Worm (Caenorhabditis elegans) whole organism, mixed stage, embryonic: ENCODE measurements around the gene str-182.

Source experiments
- M03D4.4 ChIP-seq: sonication (generic microtip); optimal IDR thresholded peaks from 2 replicates; lab custom pipeline; 2017; ENCODE audit warnings: mild to moderate bottlenecking, missing genetic modification characterization, missing compliant biosample characterization
- bed-3 ChIP-seq: fragments of 200-800 bp; sonication (Bioruptor generic); optimal IDR thresholded peaks from 3 replicates; lab custom pipeline; 2018; ENCODE audit warnings: mild to moderate bottlenecking, missing genetic modification characterization, moderate library complexity, missing compliant biosample characterization
- blmp-1 ChIP-seq: fragments of 150-350 bp; optimal IDR thresholded peaks from 2 replicates; lab custom pipeline; 2014; ENCODE audit warnings: missing biosample characterization, missing genetic modification characterization
- ceh-39 ChIP-seq: fragments of 150-350 bp; optimal IDR thresholded peaks from 2 replicates; lab custom pipeline; 2014; ENCODE audit warnings: missing biosample characterization, missing genetic modification characterization
- ceh-43 ChIP-seq: fragments of 200-800 bp; sonication (Bioruptor generic); optimal IDR thresholded peaks from 2 replicates; lab custom pipeline; 2018; ENCODE audit warnings: mild to moderate bottlenecking, missing genetic modification characterization, moderate library complexity, missing compliant biosample characterization
- ceh-83 ChIP-seq: fragments of 200-800 bp; sonication (Bioruptor generic); optimal IDR thresholded peaks from 2 replicates; lab custom pipeline; 2018; ENCODE audit warnings: mild to moderate bottlenecking, missing genetic modification characterization, missing compliant biosample characterization
- ces-1 ChIP-seq: fragments of 150-350 bp; optimal IDR thresholded peaks from 2 replicates; lab custom pipeline; 2014; ENCODE audit warnings: missing biosample characterization, missing genetic modification reagents, missing genetic modification characterization
- cnd-1 ChIP-seq: fragments of 200-800 bp; sonication (Bioruptor generic); optimal IDR thresholded peaks from 2 replicates; lab custom pipeline; 2018; ENCODE audit warnings: mild to moderate bottlenecking, missing genetic modification characterization, missing compliant biosample characterization
- drap-1 ChIP-seq: fragments of 200-800 bp; sonication (Bioruptor generic); optimal IDR thresholded peaks from 3 replicates; lab custom pipeline; 2018; ENCODE audit warnings: mild to moderate bottlenecking, missing genetic modification characterization, missing compliant biosample characterization
- elt-1 ChIP-seq: sonication (generic microtip); optimal IDR thresholded peaks from 2 replicates; lab custom pipeline; 2017; ENCODE audit warnings: missing genetic modification characterization, mild to moderate bottlenecking, missing compliant biosample characterization, antibody characterized with exemption, moderate library complexity, borderline replicate concordance; ENCODE audit not compliant: insufficient read depth
- elt-3 ChIP-seq: fragments of 150-350 bp; optimal IDR thresholded peaks from 2 replicates; lab custom pipeline; 2014; ENCODE audit warnings: missing biosample characterization, missing genetic modification characterization
- flh-1 ChIP-seq: fragments of 200-800 bp; sonication (Bioruptor generic); optimal IDR thresholded peaks from 2 replicates; lab custom pipeline; 2018; ENCODE audit warnings: mild to moderate bottlenecking, missing genetic modification characterization, moderate library complexity, missing compliant biosample characterization
- hlh-1 ChIP-seq: fragments of 150-350 bp; optimal IDR thresholded peaks from 2 replicates; lab custom pipeline; 2014; ENCODE audit warnings: missing biosample characterization, missing genetic modification reagents, missing genetic modification characterization
- lin-13 ChIP-seq: fragments of 150-350 bp; optimal IDR thresholded peaks from 2 replicates; lab custom pipeline; 2014; ENCODE audit warnings: missing biosample characterization, missing genetic modification characterization
- lin-32 ChIP-seq: fragments of 200-800 bp; sonication (Bioruptor generic); optimal IDR thresholded peaks from 2 replicates; lab custom pipeline; 2018; ENCODE audit warnings: mild to moderate bottlenecking, missing genetic modification characterization, missing compliant biosample characterization
- lsy-2 ChIP-seq: fragments of 150-350 bp; optimal IDR thresholded peaks from 2 replicates; lab custom pipeline; 2014; ENCODE audit warnings: missing biosample characterization, missing genetic modification characterization
- mab-5 ChIP-seq: fragments of 150-350 bp; optimal IDR thresholded peaks from 2 replicates; lab custom pipeline; 2014; ENCODE audit warnings: missing biosample characterization, missing genetic modification characterization
- mep-1 ChIP-seq: fragments of 150-350 bp; optimal IDR thresholded peaks from 2 replicates; lab custom pipeline; 2017; ENCODE audit warnings: missing biosample characterization, missing genetic modification reagents, missing genetic modification characterization, inconsistent platforms
- mls-2 ChIP-seq: sonication (generic microtip); optimal IDR thresholded peaks from 2 replicates; lab custom pipeline; 2016; ENCODE audit warnings: mild to moderate bottlenecking, missing genetic modification characterization, moderate library complexity, missing compliant biosample characterization
- nhr-12 ChIP-seq: fragments of 150-350 bp; optimal IDR thresholded peaks from 2 replicates; lab custom pipeline; 2014; ENCODE audit warnings: missing biosample characterization, missing genetic modification characterization
- nhr-2 ChIP-seq: fragments of 150-350 bp; optimal IDR thresholded peaks from 2 replicates; lab custom pipeline; 2014; ENCODE audit warnings: missing biosample characterization, missing genetic modification characterization
- nhr-28 ChIP-seq: fragments of 150-350 bp; optimal IDR thresholded peaks from 2 replicates; lab custom pipeline; 2014; ENCODE audit warnings: missing biosample characterization, missing genetic modification characterization
- nhr-76 ChIP-seq: sonication (generic microtip); optimal IDR thresholded peaks from 2 replicates; lab custom pipeline; 2017; ENCODE audit warnings: missing biosample characterization, missing genetic modification characterization
- pha-4 ChIP-seq: fragments of 150-350 bp; optimal IDR thresholded peaks from 2 replicates; lab custom pipeline; 2018; ENCODE audit warnings: missing biosample characterization, missing genetic modification reagents, missing genetic modification characterization
- snpc-4 ChIP-seq: fragments of 150-350 bp; optimal IDR thresholded peaks from 2 replicates; lab custom pipeline; 2014; ENCODE audit warnings: missing biosample characterization, missing genetic modification characterization
- sptf-1 ChIP-seq: sonication (generic microtip); optimal IDR thresholded peaks from 2 replicates; lab custom pipeline; 2017; ENCODE audit warnings: mild to moderate bottlenecking, missing genetic modification characterization, moderate library complexity, missing compliant biosample characterization
- tbx-8 ChIP-seq: fragments of 200-800 bp; sonication (Bioruptor generic); optimal IDR thresholded peaks from 2 replicates; lab custom pipeline; 2018; ENCODE audit warnings: mild to moderate bottlenecking, missing genetic modification characterization, moderate library complexity, missing compliant biosample characterization
- unc-120 ChIP-seq: sonication (generic microtip); optimal IDR thresholded peaks from 2 replicates; lab custom pipeline; 2017; ENCODE audit warnings: missing genetic modification characterization, missing compliant biosample characterization; ENCODE audit not compliant: poor library complexity, severe bottlenecking
- unc-39 ChIP-seq: fragments of 150-350 bp; optimal IDR thresholded peaks from 2 replicates; lab custom pipeline; 2014; ENCODE audit warnings: missing biosample characterization, missing genetic modification characterization
- unc-62 ChIP-seq: fragments of 150-350 bp; optimal IDR thresholded peaks from 2 replicates; lab custom pipeline; 2014; ENCODE audit warnings: missing biosample characterization, missing genetic modification reagents, missing genetic modification characterization
- zip-8 ChIP-seq: fragments of 150-350 bp; optimal IDR thresholded peaks from 2 replicates; lab custom pipeline; 2014; ENCODE audit warnings: missing biosample characterization, missing genetic modification characterization
- ztf-11 ChIP-seq: fragments of 150-350 bp; optimal IDR thresholded peaks from 2 replicates; lab custom pipeline; 2014; ENCODE audit warnings: missing biosample characterization, missing genetic modification characterization

The str-182 gene

DNA sequence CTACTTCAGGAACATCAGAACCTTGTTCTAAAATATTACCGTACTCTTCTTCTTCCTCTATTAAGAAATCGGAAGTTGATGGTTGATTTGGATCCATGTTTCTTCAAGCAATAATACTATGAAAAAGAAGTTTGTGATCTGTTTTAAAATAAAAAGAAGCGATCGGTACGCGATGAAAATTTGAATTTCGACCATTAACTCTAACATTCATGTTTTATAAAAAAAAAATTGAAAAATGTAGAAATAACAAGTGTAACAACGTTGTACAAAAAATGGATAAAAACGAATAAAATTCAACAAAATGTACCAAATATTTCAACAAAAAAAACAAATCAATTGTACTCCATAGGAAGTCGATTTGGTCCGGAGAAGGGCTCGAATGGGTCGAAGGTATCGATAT lies 23.0 kb downstream of the str-182 start, which contains the start of gene tftc-3:
Gene tftc-3 (minus strand): TSS at position 101 of the 400 bp plus-strand sequence.
- no peak for TF ChIP-seq nhr-12 (tag; lab: Kevin White, UChicago)
- TF ChIP-seq flh-1, result no peak
- no peak for TF ChIP-seq sptf-1
- no peak for TF ChIP-seq lin-13 (tag; lab: Kevin White, UChicago)
- TF ChIP-seq ceh-83 (GFP tag; lab: Kevin White, UChicago), result no peak
- no peak for TF ChIP-seq mab-5 (tag; lab: Kevin White, UChicago)
- TF ChIP-seq nhr-28 (tag; lab: Kevin White, UChicago), result no peak
- TF ChIP-seq unc-62 (GFP tag; lab: Kevin White, UChicago), result no peak
- no peak for TF ChIP-seq pha-4
- no peak for TF ChIP-seq zip-8 (tag; lab: Kevin White, UChicago)
- TF ChIP-seq hlh-1, result no peak
- TF ChIP-seq nhr-2 (tag; lab: Kevin White, UChicago), result no peak

DNA sequence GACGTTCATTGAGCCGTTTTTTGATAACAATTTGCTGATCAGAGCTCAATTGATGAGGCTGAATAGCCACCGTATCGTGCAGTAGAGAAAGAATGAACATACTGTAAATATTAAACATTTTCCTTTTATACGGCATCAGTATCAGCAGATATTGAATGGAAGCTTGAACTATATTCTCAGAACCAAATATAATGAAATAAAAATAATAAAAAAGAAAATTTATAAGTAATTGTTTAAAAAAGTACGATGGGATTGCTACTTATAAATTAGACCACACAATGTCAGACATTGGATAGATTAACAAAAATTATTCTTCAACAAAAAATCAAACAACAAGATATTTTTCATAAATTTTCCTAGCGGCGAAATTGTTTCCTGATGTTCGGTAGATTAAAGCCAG lies 26.7 kb downstream of the str-182 start, which contains the start of gene rpc-25:
Gene rpc-25 (minus strand): TSS at position 101 of the 400 bp plus-strand sequence.
- TF ChIP-seq elt-3 (tag; lab: Kevin White, UChicago) (no peak), cnd-1 (tag; lab: Kevin White, UChicago) (no peak)
- TF ChIP-seq, all 35 proteins: peak for 0

- TF ChIP-seq mls-2 (tag; lab: Kevin White, UChicago), result no peak
Observed at ce11 chrV:10205483-10205882, 27.7 kb downstream of the str-182 start, which contains the start of gene ZK856.16. Gene ZK856.16, minus strand, starts transcription at chrV:10205583.

- TF ChIP-seq mls-2 (tag; lab: Kevin White, UChicago) (no peak), nhr-76 (tag; lab: Kevin White, UChicago) (no peak), pha-4 (peak; percentile 37), snpc-4 (no peak), nhr-28 (tag; lab: Kevin White, UChicago) (no peak), ces-1 (GFP tag; lab: Kevin White, UChicago) (no peak), bed-3 (GFP tag; lab: Kevin White, UChicago) (no peak), unc-120 (peak; percentile 65), unc-62 (GFP tag; lab: Kevin White, UChicago) (no peak), cnd-1 (tag; lab: Kevin White, UChicago) (no peak), elt-1 (tag; lab: Kevin White, UChicago) (no peak), drap-1 (GFP tag; lab: Kevin White, UChicago) (no peak), lin-13 (tag; lab: Kevin White, UChicago) (no peak), nhr-2 (tag; lab: Kevin White, UChicago) (no peak), unc-39 (tag; lab: Kevin White, UChicago) (no peak), zip-8 (tag; lab: Kevin White, UChicago) (no peak), ztf-11 (tag; lab: Kevin White, UChicago) (no peak), mep-1 (tag; lab: Kevin White, UChicago) (no peak), tbx-8 (GFP tag; lab: Kevin White, UChicago) (no peak), sptf-1 (no peak), mab-5 (tag; lab: Kevin White, UChicago) (no peak), lsy-2 (peak; percentile 62), ceh-83 (GFP tag; lab: Kevin White, UChicago) (no peak), flh-1 (no peak), ceh-39 (tag; lab: Kevin White, UChicago) (no peak), nhr-12 (tag; lab: Kevin White, UChicago) (no peak)
- TF ChIP-seq, all 35 proteins: peak for 3
Observed at ce11 chrV:10204863-10205338, 28.3 kb downstream of the str-182 start, which contains the start of the genes ZK856.19 and ZK856.11. Gene ZK856.19, minus strand, starts transcription at chrV:10204913. Gene ZK856.11, minus strand, starts transcription at chrV:10204938.

ce11 chrV:10203435-10204009 lies 29.7 kb downstream of the str-182 start, which contains the start of gene chpf-1:
Gene chpf-1, minus strand, starts transcription at chrV:10203485.
- TF ChIP-seq sptf-1 (no peak), snpc-4 (no peak)

ce11 chrV:10202340-10202739 lies 30.9 kb downstream of the str-182 start:
- TF ChIP-seq lin-32 (GFP tag; lab: Kevin White, UChicago), result no peak
- no peak for TF ChIP-seq lsy-2
- no peak for TF ChIP-seq drap-1 (GFP tag; lab: Kevin White, UChicago)
- no peak for TF ChIP-seq M03D4.4
- no peak for TF ChIP-seq ces-1 (GFP tag; lab: Kevin White, UChicago)
- TF ChIP-seq mls-2 (tag; lab: Kevin White, UChicago), result no peak
- TF ChIP-seq ceh-43 (GFP tag; lab: Kevin White, UChicago), result no peak
- no peak for TF ChIP-seq bed-3 (GFP tag; lab: Kevin White, UChicago)
- no peak for TF ChIP-seq zip-8 (tag; lab: Kevin White, UChicago)
- no peak for TF ChIP-seq ztf-11 (tag; lab: Kevin White, UChicago)
- TF ChIP-seq blmp-1 (tag; lab: Kevin White, UChicago), result no peak
